Worm (Caenorhabditis elegans) whole organism, L4 larva: ENCODE results near the gene gsto-1.
A peak's percentile ranks its signal among the peaks of the same experiment; 100 is the strongest.
"Not testable (repeated sequence)": the region's sequence is repeated elsewhere in the genome, so short reads cannot be mapped to it uniquely, and the experiment has no call there.

ENCODE experiments used
- aha-1 ChIP-seq: fragments of 150-350 bp; peaks from one replicate; lab custom pipeline; 2014; ENCODE audit warnings: missing biosample characterization, missing genetic modification characterization
- lin-13 ChIP-seq: fragments of 150-350 bp; optimal IDR thresholded peaks from 2 replicates; lab custom pipeline; 2014; ENCODE audit warnings: missing biosample characterization, missing genetic modification reagents, missing genetic modification characterization
- mdt-29 ChIP-seq: fragments of 200-800 bp; sonication (Bioruptor generic); IDR thresholded peaks from 2 replicates; pipeline ENCODE4 v1.3.6; 2022; ENCODE audit warnings: missing genetic modification reagents, missing genetic modification characterization, missing compliant biosample characterization
- nhr-76 ChIP-seq: fragments of 150-350 bp; optimal IDR thresholded peaks from 2 replicates; lab custom pipeline; 2014; ENCODE audit warnings: missing biosample characterization, missing genetic modification characterization
- pha-4 ChIP-seq, 2 experiments: fragments of 150-350 bp in 1 of 2; fragments of 200-800 bp in 1 of 2; sonication (Bioruptor generic) in 1 of 2; IDR thresholded peaks in 1 of 2; optimal IDR thresholded peaks in 1 of 2; 2 replicates each; pipeline versions ENCODE4 v1.3.6 to Lab custom; 2014 to 2022; ENCODE audit warnings: missing genetic modification characterization in 2 of 2, missing genetic modification reagents in 2 of 2, missing biosample characterization in 1 of 2, missing compliant biosample characterization in 1 of 2
- set-16 ChIP-seq: fragments of 200-800 bp; sonication (Bioruptor generic); IDR thresholded peaks from 2 replicates; pipeline ENCODE4 v1.3.6; 2022; ENCODE audit warnings: missing genetic modification reagents, missing genetic modification characterization, missing compliant biosample characterization
- zag-1 ChIP-seq: fragments of 150-350 bp; optimal IDR thresholded peaks from 2 replicates; lab custom pipeline; 2014; ENCODE audit warnings: missing biosample characterization, missing genetic modification characterization

DNA sequence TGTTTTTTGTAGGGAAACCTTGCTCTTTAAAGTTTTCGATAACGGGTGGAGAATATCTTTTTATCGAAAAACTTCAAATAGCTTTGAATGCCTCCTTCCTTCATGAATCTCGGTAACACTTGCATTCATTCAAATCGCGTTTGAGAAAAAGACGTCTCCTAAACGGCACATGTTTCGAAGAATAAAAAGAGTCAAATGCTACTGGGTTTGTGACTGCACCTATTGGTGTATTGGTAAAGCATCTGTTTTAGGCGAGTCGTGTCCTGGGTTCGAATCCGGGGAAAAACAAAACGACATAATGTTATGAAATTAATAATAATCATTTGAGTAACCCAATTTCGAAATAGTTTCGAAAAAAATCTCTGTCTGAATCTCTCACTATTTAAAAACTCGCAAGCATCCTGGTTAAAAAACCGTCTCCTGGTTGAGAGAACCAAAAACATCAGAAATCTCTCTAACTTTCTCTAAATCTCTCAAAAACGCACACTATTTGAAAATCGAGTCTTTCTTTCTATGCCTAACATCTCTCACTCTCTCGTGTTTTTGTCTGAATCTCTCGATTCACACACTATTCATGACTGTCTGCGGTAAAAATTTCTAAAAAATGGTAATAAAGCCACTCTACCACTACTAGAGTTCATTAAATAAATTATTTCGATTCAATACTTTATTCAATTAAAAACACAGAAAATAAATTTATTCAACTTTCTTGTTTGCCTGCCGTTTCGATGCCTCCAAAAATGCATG is 19.3 kb upstream of the gsto-1 start:
- not testable (repeated sequence) for TF ChIP-seq mdt-29 (GFP tag; lab: Robert Waterston, UW); zag-1; pha-4 (GFP tag; IDR thresholded peaks at IDR 0.05; lab: Robert Waterston, UW); pha-4 (tag; optimal IDR thresholded peaks at IDR 0.05; lab: Kevin White, UChicago); set-16 (GFP tag; lab: Robert Waterston, UW); nhr-76 (tag; lab: Kevin White, UChicago); lin-13 (GFP tag; lab: Kevin White, UChicago)
- peak; percentile 38 for TF ChIP-seq aha-1 (tag; lab: Kevin White, UChicago)
